Worm (Caenorhabditis elegans): Measurements from ENCODE around the gene twnk-1.
A peak's percentile ranks its signal among the peaks of the same experiment; 100 is the strongest.

The twnk-1 gene

ce11 chrX:5818176-5818575, 27.2 kb downstream of the twnk-1 start:
- TF ChIP-seq tab-1 (GFP tag; IDR thresholded peaks at IDR 0.05) = no peak
- no peak for TF ChIP-seq ztf-23 (GFP tag; IDR thresholded peaks at IDR 0.05)
- TF ChIP-seq flt-1 (GFP tag; IDR thresholded peaks at IDR 0.05) = peak; percentile 43; the same call in 1 of the 2 replicates
- TF ChIP-seq T22C8.4 (GFP tag; IDR thresholded peaks at IDR 0.05) = no peak
- TF ChIP-seq ztf-29 (GFP tag; IDR thresholded peaks at IDR 0.05) = no peak
- no peak for TF ChIP-seq klf-2 (GFP tag; conservative IDR thresholded peaks at IDR 0.05)
- no peak for TF ChIP-seq ref-1 (GFP tag; conservative IDR thresholded peaks at IDR 0.05)
- TF ChIP-seq med-1 (GFP tag; optimal IDR thresholded peaks at IDR 0.05; ENCODE audit: insufficient read depth) = no peak
- TF ChIP-seq cog-1 (tag; optimal IDR thresholded peaks at IDR 0.05) = peak; percentile 83

ce11 chrX:5819702-5820470, 28.9 kb downstream of the twnk-1 start:
- no peak for TF ChIP-seq klf-2 (GFP tag; conservative IDR thresholded peaks at IDR 0.05)
- TF ChIP-seq ztf-23 (GFP tag; IDR thresholded peaks at IDR 0.05) = no peak
- no peak for TF ChIP-seq med-1 (GFP tag; optimal IDR thresholded peaks at IDR 0.05; ENCODE audit: insufficient read depth)
- no peak for TF ChIP-seq ref-1 (GFP tag; conservative IDR thresholded peaks at IDR 0.05)
- no peak for TF ChIP-seq tab-1 (GFP tag; IDR thresholded peaks at IDR 0.05)
- no peak for TF ChIP-seq cog-1 (tag; optimal IDR thresholded peaks at IDR 0.05)
- TF ChIP-seq flt-1 (GFP tag; IDR thresholded peaks at IDR 0.05) = no peak
- TF ChIP-seq ztf-29 (GFP tag; IDR thresholded peaks at IDR 0.05) = no peak

ce11 chrX:5820880-5821279, 29.9 kb downstream of the twnk-1 start:
- TF ChIP-seq ztf-23 (GFP tag; IDR thresholded peaks at IDR 0.05) (0 out of 2 replicates have a peak, but pooled peaks have one; percentile 5), tab-1 (GFP tag; IDR thresholded peaks at IDR 0.05) (0 out of 2 replicates have a peak, but pooled peaks have one; percentile 51), ref-1 (GFP tag; conservative IDR thresholded peaks at IDR 0.05) (no peak)

ce11 chrX:5821842-5822241, 30.8 kb downstream of the twnk-1 start, which contains the start of gene hbl-1:
hbl-1 (plus strand) TSS chrX:5822142.
- TF ChIP-seq ref-1 (GFP tag; conservative IDR thresholded peaks at IDR 0.05) = no peak
- no peak for TF ChIP-seq ztf-29 (GFP tag; IDR thresholded peaks at IDR 0.05)
- no peak for TF ChIP-seq T22C8.4 (GFP tag; IDR thresholded peaks at IDR 0.05)
- TF ChIP-seq ztf-23 (GFP tag; IDR thresholded peaks at IDR 0.05) = no peak
- TF ChIP-seq flt-1 (GFP tag; IDR thresholded peaks at IDR 0.05) = no peak
- no peak for TF ChIP-seq cog-1 (tag; optimal IDR thresholded peaks at IDR 0.05)
- TF ChIP-seq med-1 (GFP tag; optimal IDR thresholded peaks at IDR 0.05; ENCODE audit: insufficient read depth) = no peak
- no peak for TF ChIP-seq klf-2 (GFP tag; conservative IDR thresholded peaks at IDR 0.05)
- TF ChIP-seq tab-1 (GFP tag; IDR thresholded peaks at IDR 0.05) = no peak

ce11 chrX:5826976-5827375, 36.0 kb downstream of the twnk-1 start:
- no peak for TF ChIP-seq ztf-23 (GFP tag; IDR thresholded peaks at IDR 0.05)
- TF ChIP-seq T22C8.4 (GFP tag; IDR thresholded peaks at IDR 0.05) = no peak
- TF ChIP-seq klf-2 (GFP tag; conservative IDR thresholded peaks at IDR 0.05) = no peak
- TF ChIP-seq tab-1 (GFP tag; IDR thresholded peaks at IDR 0.05) = no peak
- 0 out of 2 replicates have a peak, but pooled peaks have one; percentile 51 for TF ChIP-seq flt-1 (GFP tag; IDR thresholded peaks at IDR 0.05)

ce11 chrX:5828085-5828484, 37.1 kb downstream of the twnk-1 start:
- TF ChIP-seq klf-2 (GFP tag; conservative IDR thresholded peaks at IDR 0.05) (no peak), ref-1 (GFP tag; conservative IDR thresholded peaks at IDR 0.05) (no peak), T22C8.4 (GFP tag; IDR thresholded peaks at IDR 0.05) (no peak), tab-1 (GFP tag; IDR thresholded peaks at IDR 0.05) (no peak), ztf-23 (GFP tag; IDR thresholded peaks at IDR 0.05) (no peak), med-1 (GFP tag; optimal IDR thresholded peaks at IDR 0.05; ENCODE audit: insufficient read depth) (no peak), flt-1 (GFP tag; IDR thresholded peaks at IDR 0.05) (no peak), cog-1 (tag; optimal IDR thresholded peaks at IDR 0.05) (no peak), ztf-29 (GFP tag; IDR thresholded peaks at IDR 0.05) (no peak)

- TF ChIP-seq tab-1 (GFP tag; IDR thresholded peaks at IDR 0.05) = no peak
- no peak for TF ChIP-seq ztf-29 (GFP tag; IDR thresholded peaks at IDR 0.05)
- no peak for TF ChIP-seq T22C8.4 (GFP tag; IDR thresholded peaks at IDR 0.05)
- no peak for TF ChIP-seq flt-1 (GFP tag; IDR thresholded peaks at IDR 0.05)
- TF ChIP-seq med-1 (GFP tag; optimal IDR thresholded peaks at IDR 0.05; ENCODE audit: insufficient read depth) = no peak
- no peak for TF ChIP-seq klf-2 (GFP tag; conservative IDR thresholded peaks at IDR 0.05)
- TF ChIP-seq ztf-23 (GFP tag; IDR thresholded peaks at IDR 0.05) = no peak
- TF ChIP-seq cog-1 (tag; optimal IDR thresholded peaks at IDR 0.05) = no peak
- TF ChIP-seq ref-1 (GFP tag; conservative IDR thresholded peaks at IDR 0.05) = no peak
Observed at ce11 chrX:5829175-5829574, 38.2 kb downstream of the twnk-1 start, which contains the start of gene acp-5. acp-5 (plus strand) TSS chrX:5829435.

- TF ChIP-seq T22C8.4 (GFP tag; IDR thresholded peaks at IDR 0.05) (no peak), med-1 (GFP tag; optimal IDR thresholded peaks at IDR 0.05; ENCODE audit: insufficient read depth) (no peak), flt-1 (GFP tag; IDR thresholded peaks at IDR 0.05) (no peak), tab-1 (GFP tag; IDR thresholded peaks at IDR 0.05) (no peak), ztf-29 (GFP tag; IDR thresholded peaks at IDR 0.05) (no peak), ztf-23 (GFP tag; IDR thresholded peaks at IDR 0.05) (no peak), klf-2 (GFP tag; conservative IDR thresholded peaks at IDR 0.05) (no peak), cog-1 (tag; optimal IDR thresholded peaks at IDR 0.05) (no peak), ref-1 (GFP tag; conservative IDR thresholded peaks at IDR 0.05) (no peak)
Observed at ce11 chrX:5831827-5832226, 40.8 kb downstream of the twnk-1 start.

- TF ChIP-seq flt-1 (GFP tag; IDR thresholded peaks at IDR 0.05) (no peak), T22C8.4 (GFP tag; IDR thresholded peaks at IDR 0.05) (no peak), tab-1 (GFP tag; IDR thresholded peaks at IDR 0.05) (no peak), klf-2 (GFP tag; conservative IDR thresholded peaks at IDR 0.05) (no peak), cog-1 (tag; optimal IDR thresholded peaks at IDR 0.05) (no peak), med-1 (GFP tag; optimal IDR thresholded peaks at IDR 0.05; ENCODE audit: insufficient read depth) (no peak), ztf-23 (GFP tag; IDR thresholded peaks at IDR 0.05) (no peak), ztf-29 (GFP tag; IDR thresholded peaks at IDR 0.05) (no peak), ref-1 (GFP tag; conservative IDR thresholded peaks at IDR 0.05) (no peak)
Observed at ce11 chrX:5834581-5835481, 43.8 kb downstream of the twnk-1 start, which contains the start of gene F13D11.4. F13D11.4 (minus strand) TSS chrX:5834805.
